Fruit fly (Drosophila melanogaster) whole organism, embryonic: ENCODE measurements around the gene CG5068.

Source experiments
- Atf3 ChIP-seq: fragments of 200-800 bp; sonication (Bioruptor generic); optimal IDR thresholded peaks from 3 replicates; lab custom pipeline; 2016; ENCODE audit warnings: missing biosample characterization, missing genetic modification characterization
- Awh ChIP-seq: fragments of 200-800 bp; sonication (Bioruptor generic); IDR thresholded peaks from 2 replicates; pipeline ENCODE4, ENCODE4 v1.3.6; 2022; ENCODE audit warnings: missing biosample characterization, missing genetic modification characterization
- B-H2 ChIP-seq: fragments of 200-800 bp; sonication (Bioruptor generic); optimal IDR thresholded peaks from 2 replicates; lab custom pipeline; 2018; ENCODE audit warnings: missing biosample characterization, mild to moderate bottlenecking, missing genetic modification characterization
- BEAF-32 ChIP-seq: fragments of 200-800 bp; sonication (Bioruptor generic); optimal IDR thresholded peaks from 3 replicates; lab custom pipeline; 2017; ENCODE audit warnings: missing biosample characterization, missing genetic modification characterization, mild to moderate bottlenecking, moderate library complexity, missing genetic modification reagents
- Bdp1 ChIP-seq: fragments of 200-800 bp; sonication (Bioruptor generic); optimal IDR thresholded peaks from 3 replicates; lab custom pipeline; 2016; ENCODE audit warnings: missing biosample characterization, missing genetic modification characterization
- Bteb2 ChIP-seq: fragments of 200-800 bp; sonication (Bioruptor generic); optimal IDR thresholded peaks from 2 replicates; lab custom pipeline; 2016; ENCODE audit warnings: missing biosample characterization, missing genetic modification characterization
- CG10366 ChIP-seq: fragments of 200-800 bp; sonication (Bioruptor generic); IDR thresholded peaks from 2 replicates; pipeline ENCODE4 v1.3.6; 2022; ENCODE audit warnings: missing biosample characterization, missing genetic modification characterization
- CG10959 ChIP-seq: fragments of 200-800 bp; sonication (Bioruptor generic); IDR thresholded peaks from 2 replicates; pipeline ENCODE4 v1.3.6; 2022; ENCODE audit warnings: missing biosample characterization, missing genetic modification characterization
- CG11695 ChIP-seq: fragments of 200-800 bp; sonication (Bioruptor generic); IDR thresholded peaks from 3 replicates; pipeline ENCODE4 v1.3.6; 2022; ENCODE audit warnings: missing biosample characterization, missing genetic modification characterization
- CG12155 ChIP-seq: fragments of 200-800 bp; sonication (Bioruptor generic); optimal IDR thresholded peaks from 3 replicates; lab custom pipeline; 2016; ENCODE audit warnings: missing biosample characterization, missing genetic modification characterization
- CG1233 ChIP-seq: fragments of 200-800 bp; sonication (Bioruptor generic); optimal IDR thresholded peaks from 4 replicates; lab custom pipeline; 2018; ENCODE audit warnings: missing biosample characterization, mild to moderate bottlenecking, missing genetic modification characterization
- CG13424 ChIP-seq: fragments of 200-800 bp; sonication (Bioruptor generic); optimal IDR thresholded peaks from 2 replicates; lab custom pipeline; 2019; ENCODE audit warnings: missing biosample characterization, mild to moderate bottlenecking, missing genetic modification characterization, moderate library complexity
- CG13894 ChIP-seq: fragments of 200-800 bp; sonication (Bioruptor generic); optimal IDR thresholded peaks from 3 replicates; lab custom pipeline; 2018; ENCODE audit warnings: missing biosample characterization, mild to moderate bottlenecking, missing genetic modification characterization, moderate library complexity
- CG14050 ChIP-seq: fragments of 200-800 bp; sonication (Bioruptor generic); IDR thresholded peaks from 3 replicates; pipeline ENCODE4 v1.3.6; 2022; ENCODE audit warnings: missing biosample characterization, missing genetic modification characterization
- CG14965 ChIP-seq: fragments of 200-800 bp; sonication (Bioruptor generic); optimal IDR thresholded peaks from 2 replicates; lab custom pipeline; 2016; ENCODE audit warnings: missing biosample characterization, missing genetic modification characterization, borderline replicate concordance
- CG17361 ChIP-seq: fragments of 200-800 bp; sonication (Bioruptor generic); IDR thresholded peaks from 3 replicates; pipeline ENCODE4 v1.3.6; 2022; ENCODE audit warnings: missing biosample characterization, missing genetic modification characterization
- CG2202 ChIP-seq: fragments of 200-800 bp; sonication (Bioruptor generic); optimal IDR thresholded peaks from 2 replicates; lab custom pipeline; 2018; ENCODE audit warnings: missing biosample characterization, mild to moderate bottlenecking, missing genetic modification characterization
- CG2889 ChIP-seq: fragments of 200-800 bp; sonication (Bioruptor generic); IDR thresholded peaks from 3 replicates; pipeline ENCODE4 v1.3.6; 2022; ENCODE audit warnings: missing biosample characterization, missing genetic modification characterization
- CG31441 ChIP-seq: fragments of 200-800 bp; sonication (Bioruptor generic); IDR thresholded peaks from 2 replicates; pipeline ENCODE4 v1.3.6; 2022; ENCODE audit warnings: missing biosample characterization, missing genetic modification characterization
- CG43689 ChIP-seq: fragments of 200-800 bp; sonication (Bioruptor generic); IDR thresholded peaks from 2 replicates; pipeline ENCODE4 v1.3.6; 2022; ENCODE audit warnings: missing biosample characterization, missing genetic modification characterization
- CG7963 ChIP-seq: fragments of 200-800 bp; sonication (Bioruptor generic); IDR thresholded peaks from 3 replicates; pipeline ENCODE4 v1.3.6; 2022; ENCODE audit warnings: missing biosample characterization, missing genetic modification characterization; ENCODE audit not compliant: partially characterized antibody
- CG9437 ChIP-seq: fragments of 200-800 bp; sonication (Bioruptor generic); optimal IDR thresholded peaks from 2 replicates; lab custom pipeline; 2018; ENCODE audit warnings: missing biosample characterization, mild to moderate bottlenecking, missing genetic modification characterization
- CrebB ChIP-seq: fragments of 200-800 bp; sonication (Bioruptor generic); optimal IDR thresholded peaks from 3 replicates; lab custom pipeline; 2018; ENCODE audit warnings: missing biosample characterization, mild to moderate bottlenecking, missing genetic modification characterization
- Fer1 ChIP-seq: fragments of 200-800 bp; sonication (Bioruptor generic); optimal IDR thresholded peaks from 2 replicates; lab custom pipeline; 2017; ENCODE audit warnings: missing biosample characterization, mild to moderate bottlenecking, missing genetic modification characterization
- Hmx ChIP-seq: fragments of 200-800 bp; sonication (Bioruptor generic); optimal IDR thresholded peaks from 2 replicates; lab custom pipeline; 2016; ENCODE audit warnings: missing biosample characterization, missing genetic modification characterization
- Lim3 ChIP-seq: fragments of 200-800 bp; sonication (Bioruptor generic); IDR thresholded peaks from 2 replicates; pipeline ENCODE4 v1.3.6; 2022; ENCODE audit warnings: missing biosample characterization, missing genetic modification characterization
- NC2β ChIP-seq: fragments of 200-800 bp; sonication (Bioruptor generic); optimal IDR thresholded peaks from 2 replicates; lab custom pipeline; 2016; ENCODE audit warnings: missing biosample characterization, missing genetic modification characterization
- Pdp1 ChIP-seq, 2 experiments: fragments of 200-800 bp; sonication (Bioruptor generic); optimal IDR thresholded peaks; 3 replicates each; lab custom pipeline; 2016; ENCODE audit warnings: missing biosample characterization in 2 of 2, missing genetic modification characterization in 2 of 2, mild to moderate bottlenecking in 1 of 2, moderate library complexity in 1 of 2
- Rfx ChIP-seq: fragments of 200-800 bp; sonication (Bioruptor generic); IDR thresholded peaks from 2 replicates; pipeline ENCODE4 v1.3.6; 2022; ENCODE audit warnings: missing biosample characterization, missing genetic modification characterization
- Six4 ChIP-seq: fragments of 200-800 bp; sonication (Bioruptor generic); optimal IDR thresholded peaks from 2 replicates; lab custom pipeline; 2016; ENCODE audit warnings: missing biosample characterization, missing genetic modification characterization
- Stat92E ChIP-seq, 3 experiments: fragments of >200 bp in 2 of 3; fragments of 200-800 bp in 1 of 3; sonication (Bioruptor generic) in 1 of 3; optimal IDR thresholded peaks; 2 replicates each; lab custom pipeline; 2017 to 2019; ENCODE audit warnings: missing biosample characterization in 3 of 3, missing genetic modification characterization in 3 of 3, mild to moderate bottlenecking in 1 of 3, moderate library complexity in 1 of 3
- Trl ChIP-seq, 3 experiments: fragments of >200 bp in 2 of 3; fragments of 200-800 bp in 1 of 3; sonication (Bioruptor generic) in 1 of 3; optimal IDR thresholded peaks; 2 replicates in 1 of 3; 3 replicates in 2 of 3; lab custom pipeline; 2016 to 2017; ENCODE audit warnings: missing biosample characterization in 1 of 3, missing genetic modification characterization in 1 of 3
- Xrp1 ChIP-seq: fragments of 200-800 bp; sonication (Bioruptor generic); IDR thresholded peaks from 2 replicates; pipeline ENCODE4 v1.3.6; 2022; ENCODE audit warnings: missing biosample characterization, missing genetic modification characterization
- al ChIP-seq: fragments of 200-800 bp; sonication (Bioruptor generic); IDR thresholded peaks from 2 replicates; pipeline ENCODE4 v1.3.6; 2022; ENCODE audit warnings: missing biosample characterization, missing genetic modification characterization
- chif ChIP-seq, 2 experiments: fragments of 200-800 bp; sonication (Bioruptor generic); optimal IDR thresholded peaks; 3 replicates each; lab custom pipeline; 2016; ENCODE audit warnings: missing biosample characterization in 2 of 2, missing genetic modification characterization in 2 of 2
- crp ChIP-seq, 2 experiments: fragments of 200-800 bp; sonication (Bioruptor generic); optimal IDR thresholded peaks; 2 replicates in 1 of 2; 3 replicates in 1 of 2; lab custom pipeline; 2017; ENCODE audit warnings: missing biosample characterization in 2 of 2, missing genetic modification characterization in 2 of 2, mild to moderate bottlenecking in 1 of 2, moderate library complexity in 1 of 2
- dati ChIP-seq: fragments of 200-800 bp; sonication (Bioruptor generic); IDR thresholded peaks from 2 replicates; pipeline ENCODE4 v1.3.6; 2022; ENCODE audit warnings: missing biosample characterization, missing genetic modification characterization
- ftz-f1 ChIP-seq: fragments of 200-800 bp; sonication (Bioruptor generic); optimal IDR thresholded peaks from 2 replicates; lab custom pipeline; 2016; ENCODE audit warnings: missing biosample characterization, missing genetic modification characterization
- klu ChIP-seq: fragments of 200-800 bp; sonication (Bioruptor generic); IDR thresholded peaks from 2 replicates; pipeline ENCODE4 v1.3.6; 2022; ENCODE audit warnings: missing biosample characterization, missing genetic modification characterization
- lov ChIP-seq, 2 experiments: fragments of 200-800 bp in 1 of 2; fragments of >200 bp in 1 of 2; sonication (Bioruptor generic) in 1 of 2; IDR thresholded peaks in 1 of 2; optimal IDR thresholded peaks in 1 of 2; 2 replicates in 1 of 2; 3 replicates in 1 of 2; pipeline versions ENCODE4 v1.3.6 to Lab custom; 2017 to 2022; ENCODE audit warnings: missing biosample characterization in 1 of 2, missing genetic modification characterization in 1 of 2
- phol ChIP-seq: fragments of 200-800 bp; sonication (Bioruptor generic); optimal IDR thresholded peaks from 3 replicates; lab custom pipeline; 2018; ENCODE audit warnings: missing biosample characterization, mild to moderate bottlenecking, missing genetic modification characterization, moderate library complexity
- shn ChIP-seq: fragments of 200-800 bp; sonication (Bioruptor generic); optimal IDR thresholded peaks from 3 replicates; lab custom pipeline; 2016; ENCODE audit warnings: missing biosample characterization, missing genetic modification characterization
- sqz ChIP-seq: fragments of 200-800 bp; sonication (Bioruptor generic); optimal IDR thresholded peaks from 3 replicates; lab custom pipeline; 2018; ENCODE audit warnings: missing biosample characterization, mild to moderate bottlenecking, missing genetic modification characterization
- trh ChIP-seq: fragments of 200-800 bp; sonication (Bioruptor generic); optimal IDR thresholded peaks from 2 replicates; lab custom pipeline; 2016; ENCODE audit warnings: missing biosample characterization, missing genetic modification characterization
- tx ChIP-seq: fragments of 200-800 bp; sonication (Bioruptor generic); optimal IDR thresholded peaks from 2 replicates; lab custom pipeline; 2016; ENCODE audit warnings: missing biosample characterization, missing genetic modification characterization
- unc-4 ChIP-seq: fragments of 200-800 bp; sonication (Bioruptor generic); IDR thresholded peaks from 2 replicates; pipeline ENCODE4 v1.3.6; 2022; ENCODE audit warnings: missing biosample characterization, missing genetic modification characterization; ENCODE audit not compliant: partially characterized antibody
- zf30C ChIP-seq: fragments of 200-800 bp; sonication (Bioruptor generic); optimal IDR thresholded peaks from 3 replicates; lab custom pipeline; 2018; ENCODE audit warnings: missing biosample characterization, mild to moderate bottlenecking, missing genetic modification characterization

CG5068 gene

DNA sequence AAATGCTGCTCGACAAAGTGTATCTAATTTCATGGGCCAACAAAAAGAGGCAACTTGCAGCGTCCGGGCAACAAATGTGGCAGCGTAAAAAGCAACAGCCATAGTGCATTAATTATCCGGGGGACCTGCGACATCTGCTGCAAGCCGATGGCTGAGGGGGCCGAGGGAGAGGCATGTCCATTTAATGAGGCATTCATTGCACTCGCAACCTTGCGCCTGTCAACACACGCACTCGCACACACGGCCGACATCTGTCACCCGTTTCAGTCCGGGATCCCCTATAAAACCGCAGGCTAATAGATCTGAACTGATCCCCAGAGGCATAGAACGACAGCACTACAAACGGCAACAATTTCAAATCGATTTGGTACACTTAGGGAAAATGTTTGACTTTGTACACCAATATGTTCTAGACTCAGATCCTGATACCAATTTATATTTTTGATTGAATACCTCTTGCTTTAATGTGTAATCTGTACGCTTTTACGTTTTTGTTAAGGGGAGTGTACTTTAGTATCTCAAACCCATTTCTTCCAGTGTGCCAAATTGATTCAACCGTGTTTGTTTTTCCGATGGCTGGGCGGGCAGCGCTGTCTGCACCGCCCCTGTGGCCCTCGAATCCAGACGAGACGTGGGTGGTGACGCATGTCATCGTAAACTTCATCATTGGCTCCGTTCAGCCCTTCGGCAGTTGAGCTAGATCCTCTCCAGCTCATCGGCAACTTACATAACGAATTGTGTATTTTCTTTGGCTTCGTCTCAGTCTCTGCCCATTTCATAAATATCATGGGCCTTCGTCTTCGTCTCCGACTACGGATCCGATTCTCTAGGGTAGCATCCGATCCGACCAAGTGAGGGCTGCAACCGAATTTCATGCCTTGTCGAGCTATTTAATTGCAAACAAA, 25.2 kb downstream of the CG5068 start (continued):
- TF ChIP-seq CG13894 (no peak), lov (optimal IDR thresholded peaks at IDR 0.05; lab: Kevin White, UChicago) (no peak), lov (GFP tag; IDR thresholded peaks at IDR 0.05; lab: Robert Waterston, UW) (peak; percentile 94), CG10366 (peak; percentile 67), CG2202 (peak; percentile 70), Xrp1 (GFP tag; lab: Robert Waterston, UW) (peak; percentile 93), tx (peak; percentile 55), CG13424 (tag; lab: Kevin White, UChicago) (peak; percentile 67), Atf3 (peak; percentile 30), shn (peak; percentile 46), Hmx (peak; percentile 38), Stat92E (GFP tag; optimal IDR thresholded peaks at IDR 0.05; lab: Kevin White, UChicago) (peak in 1 of 3 experiments; percentile 55), CG11695 (peak; percentile 62; the same call in 2 of the 3 replicates), CG1233 (peak; percentile 81), CG31441 (peak; percentile 66; the same call in 1 of the 2 replicates), crp (GFP tag; optimal IDR thresholded peaks at IDR 0.05; lab: Kevin White, UChicago) (peak in 1 of 2 experiments; percentile 8), NC2β (GFP tag; lab: Kevin White, UChicago) (peak; percentile 68), chif (GFP tag; optimal IDR thresholded peaks at IDR 0.05; lab: Kevin White, UChicago) (peak; percentile 72 to 84), CG7963 (GFP tag; lab: Robert Waterston, UW) (no peak), Lim3 (GFP tag; lab: Robert Waterston, UW) (no peak), Bdp1 (GFP tag; lab: Kevin White, UChicago) (peak; percentile 32), CG14050 (GFP tag; lab: Robert Waterston, UW) (peak; percentile 15; the same call in 1 of the 3 replicates), BEAF-32 (no peak), Trl (optimal IDR thresholded peaks at IDR 0.05; lab: Kevin White, UChicago) (no peak), Trl (GFP tag; optimal IDR thresholded peaks at IDR 0.05; lab: Kevin White, UChicago) (peak; percentile 90), klu (GFP tag; lab: Robert Waterston, UW) (peak; percentile 55; the same call in 1 of the 2 replicates), CG43689 (GFP tag; lab: Robert Waterston, UW) (peak; percentile 49; the same call in 1 of the 2 replicates), dati (no peak), B-H2 (no peak), al (GFP tag; lab: Robert Waterston, UW) (no peak), Awh (GFP tag; lab: Robert Waterston, UW) (peak; percentile 73), CG17361 (GFP tag; lab: Robert Waterston, UW) (peak; percentile 74; the same call in 2 of the 3 replicates), CG14965 (GFP tag; lab: Kevin White, UChicago) (peak; percentile 24), unc-4 (GFP tag; lab: Robert Waterston, UW) (no peak), Bteb2 (peak; percentile 2), CrebB (tag; lab: Kevin White, UChicago) (no peak), sqz (peak; percentile 65), trh (peak; percentile 21), CG10959 (peak; percentile 95), ftz-f1 (GFP tag; lab: Kevin White, UChicago) (no peak), Fer1 (GFP tag; lab: Kevin White, UChicago) (no peak), Six4 (peak; percentile 81), CG12155 (GFP tag; lab: Kevin White, UChicago) (peak; percentile 49), zf30C (GFP tag; lab: Kevin White, UChicago) (peak; percentile 90), phol (tag; lab: Kevin White, UChicago) (peak; percentile 82), CG9437 (GFP tag; lab: Kevin White, UChicago) (peak; percentile 34), CG2889 (GFP tag; lab: Robert Waterston, UW) (0 out of 3 replicates have a peak, but pooled peaks have one; percentile 28), Pdp1 (GFP tag; optimal IDR thresholded peaks at IDR 0.05; lab: Kevin White, UChicago) (peak; percentile 70 to 78), Rfx (GFP tag; lab: Robert Waterston, UW) (peak; percentile 46; the same call in 1 of the 2 replicates)
